Worm (Caenorhabditis elegans) whole organism, young adult: ENCODE measurements around the gene C04H5.7.

Experiments
- B0336.3 ChIP-seq: fragments of 200-800 bp; sonication (Bioruptor generic); IDR thresholded peaks from 2 replicates; pipeline ENCODE4 v1.3.6; 2022; ENCODE audit warnings: missing genetic modification characterization, missing compliant biosample characterization
- C17E4.6 ChIP-seq: fragments of 200-800 bp; sonication (Bioruptor generic); IDR thresholded peaks from 2 replicates; pipeline ENCODE4 v1.3.6; 2022; ENCODE audit warnings: missing genetic modification reagents, missing genetic modification characterization, missing compliant biosample characterization
- F22D6.2 ChIP-seq: sonication (generic microtip); optimal IDR thresholded peaks from 2 replicates; lab custom pipeline; 2016; ENCODE audit warnings: mild to moderate bottlenecking, missing genetic modification characterization, missing compliant biosample characterization
- F55B11.4 ChIP-seq: sonication (generic microtip); optimal IDR thresholded peaks from 2 replicates; lab custom pipeline; 2016; ENCODE audit warnings: missing compliant biosample characterization, missing genetic modification characterization, borderline replicate concordance; ENCODE audit not compliant: insufficient read depth
- F57A8.1 ChIP-seq: fragments of 200-800 bp; sonication (Bioruptor generic); optimal IDR thresholded peaks from 2 replicates; lab custom pipeline; 2018; ENCODE audit warnings: mild to moderate bottlenecking, missing genetic modification characterization, moderate library complexity, missing compliant biosample characterization
- K11D2.4 ChIP-seq: fragments of 200-800 bp; sonication (Bioruptor generic); IDR thresholded peaks from 2 replicates; pipeline ENCODE4 v1.3.6; 2022; ENCODE audit warnings: missing genetic modification reagents, missing genetic modification characterization, missing compliant biosample characterization
- K12H6.12 ChIP-seq: fragments of 200-800 bp; sonication (Bioruptor generic); optimal IDR thresholded peaks from 2 replicates; lab custom pipeline; 2018; ENCODE audit warnings: mild to moderate bottlenecking, missing genetic modification characterization, missing compliant biosample characterization
- Y67H2A.10 ChIP-seq: fragments of 200-800 bp; sonication (Bioruptor generic); conservative IDR thresholded peaks from 2 replicates; pipeline ENCODE4 v1.3.6; 2022; ENCODE audit warnings: missing genetic modification reagents, missing genetic modification characterization, missing compliant biosample characterization
- akir-1 ChIP-seq: fragments of 200-800 bp; sonication (Bioruptor generic); optimal IDR thresholded peaks from 2 replicates; lab custom pipeline; 2018; ENCODE audit warnings: mild to moderate bottlenecking, missing genetic modification characterization, moderate library complexity, missing compliant biosample characterization
- aptf-2 ChIP-seq: fragments of 200-800 bp; sonication (Bioruptor generic); conservative IDR thresholded peaks from 2 replicates; pipeline ENCODE4 v1.3.6; 2022; ENCODE audit warnings: missing genetic modification reagents, missing genetic modification characterization, missing compliant biosample characterization
- attf-3 ChIP-seq: fragments of 200-800 bp; sonication (Bioruptor generic); conservative IDR thresholded peaks from 2 replicates; pipeline ENCODE4 v1.3.6; 2022; ENCODE audit warnings: missing genetic modification reagents, missing genetic modification characterization, missing compliant biosample characterization
- ceh-27 ChIP-seq: fragments of 200-800 bp; sonication (Bioruptor generic); optimal IDR thresholded peaks from 2 replicates; lab custom pipeline; 2018; ENCODE audit warnings: mild to moderate bottlenecking, missing genetic modification characterization, moderate library complexity, missing compliant biosample characterization
- dox-1 ChIP-seq: fragments of 200-800 bp; sonication (Bioruptor generic); IDR thresholded peaks from 2 replicates; pipeline ENCODE4 v1.3.6; 2022; ENCODE audit warnings: missing genetic modification reagents, missing genetic modification characterization, missing compliant biosample characterization
- egrh-3 ChIP-seq: fragments of 200-800 bp; sonication (Bioruptor generic); IDR thresholded peaks from 2 replicates; pipeline ENCODE4 v1.3.6; 2022; ENCODE audit warnings: missing genetic modification reagents, missing genetic modification characterization, missing compliant biosample characterization
- ets-4 ChIP-seq: fragments of 200-800 bp; sonication (Bioruptor generic); optimal IDR thresholded peaks from 2 replicates; lab custom pipeline; 2018; ENCODE audit warnings: mild to moderate bottlenecking, missing genetic modification characterization, missing compliant biosample characterization
- fkh-3 ChIP-seq: sonication (generic microtip); optimal IDR thresholded peaks from 2 replicates; lab custom pipeline; 2016; ENCODE audit warnings: mild to moderate bottlenecking, missing genetic modification characterization, missing compliant biosample characterization
- hmg-1.2 ChIP-seq: fragments of 200-800 bp; sonication (Bioruptor generic); IDR thresholded peaks from 2 replicates; pipeline ENCODE4 v1.3.6; 2022; ENCODE audit warnings: missing genetic modification reagents, missing genetic modification characterization, missing compliant biosample characterization
- hmg-20 ChIP-seq: fragments of 200-800 bp; sonication (Bioruptor generic); IDR thresholded peaks from 2 replicates; pipeline ENCODE4 v1.3.6; 2022; ENCODE audit warnings: missing genetic modification reagents, missing genetic modification characterization, missing compliant biosample characterization
- hrde-1 ChIP-seq: sonication (generic microtip); optimal IDR thresholded peaks from 2 replicates; lab custom pipeline; 2016; ENCODE audit warnings: missing genetic modification characterization, mild to moderate bottlenecking, missing compliant biosample characterization, moderate library complexity, missing genotype, missing genetic modification reagents, borderline replicate concordance
- lin-35 ChIP-seq, 3 experiments: fragments of 150-350 bp in 2 of 3; sonication (generic microtip) in 1 of 3; optimal IDR thresholded peaks; 2 replicates each; lab custom pipeline; 2014 to 2018; ENCODE audit warnings: missing biosample characterization in 3 of 3, missing genetic modification characterization in 3 of 3, missing genetic modification reagents in 3 of 3
- lin-54 ChIP-seq: fragments of 200-800 bp; sonication (Bioruptor generic); optimal IDR thresholded peaks from 2 replicates; lab custom pipeline; 2018; ENCODE audit warnings: mild to moderate bottlenecking, missing genetic modification characterization, missing compliant biosample characterization
- lir-1 ChIP-seq: fragments of 200-800 bp; sonication (Bioruptor generic); conservative IDR thresholded peaks from 2 replicates; pipeline ENCODE4 v1.3.6; 2022; ENCODE audit warnings: missing genetic modification reagents, missing genetic modification characterization, missing compliant biosample characterization
- madf-6 ChIP-seq: fragments of 200-800 bp; sonication (Bioruptor generic); IDR thresholded peaks from 2 replicates; pipeline ENCODE4 v1.3.6; 2022; ENCODE audit warnings: missing genetic modification reagents, missing genetic modification characterization, missing compliant biosample characterization
- mcd-1 ChIP-seq: fragments of 200-800 bp; sonication (Bioruptor generic); IDR thresholded peaks from 2 replicates; pipeline ENCODE4 v1.3.6; 2022; ENCODE audit warnings: missing genetic modification reagents, missing genetic modification characterization, missing compliant biosample characterization
- nfya-1 ChIP-seq: sonication (generic microtip); optimal IDR thresholded peaks from 2 replicates; lab custom pipeline; 2017; ENCODE audit warnings: antibody characterized with exemption, missing compliant biosample characterization, missing genetic modification characterization, borderline replicate concordance; ENCODE audit not compliant: insufficient read depth
- nhr-90 ChIP-seq: sonication (generic microtip); optimal IDR thresholded peaks from 2 replicates; lab custom pipeline; 2016; ENCODE audit warnings: missing genotype, mild to moderate bottlenecking, missing genetic modification characterization, missing compliant biosample characterization
- pha-4 ChIP-seq: fragments of 150-350 bp; sonication (generic microtip); optimal IDR thresholded peaks from 2 replicates; lab custom pipeline; 2014; ENCODE audit warnings: missing biosample characterization, missing genetic modification reagents, missing genetic modification characterization
- rcor-1 ChIP-seq: fragments of 200-800 bp; sonication (Bioruptor generic); IDR thresholded peaks from 2 replicates; pipeline ENCODE4 v1.3.6; 2022; ENCODE audit warnings: missing genetic modification reagents, missing genetic modification characterization, missing compliant biosample characterization
- rec-8 ChIP-seq, 2 experiments: sonication (generic microtip); optimal IDR thresholded peaks; 2 replicates each; lab custom pipeline; 2016; ENCODE audit warnings: mild to moderate bottlenecking in 2 of 2, missing genetic modification characterization in 2 of 2, missing genetic modification reagents in 2 of 2, missing genotype in 2 of 2, missing biosample characterization in 1 of 2, missing compliant biosample characterization in 1 of 2, moderate library complexity in 1 of 2
- rpc-1 ChIP-seq, 2 experiments: fragments of 150-350 bp in 1 of 2; sonication (generic microtip) in 1 of 2; optimal IDR thresholded peaks; 2 replicates each; lab custom pipeline; 2014 to 2018; ENCODE audit warnings: missing biosample characterization in 1 of 2, missing genetic modification characterization in 1 of 2, missing genetic modification reagents in 1 of 2, missing genotype in 1 of 2
- sea-2 ChIP-seq: fragments of 200-800 bp; sonication (Bioruptor generic); IDR thresholded peaks from 2 replicates; pipeline ENCODE4 v1.3.6; 2022; ENCODE audit warnings: missing genetic modification characterization, missing compliant biosample characterization
- snpc-3.4 ChIP-seq: sonication (generic microtip); optimal IDR thresholded peaks from 2 replicates; lab custom pipeline; 2017; ENCODE audit warnings: missing genetic modification characterization, mild to moderate bottlenecking, missing compliant biosample characterization, antibody characterized with exemption, moderate library complexity, missing genotype, missing genetic modification reagents
- snpc-4 ChIP-seq, 5 experiments: fragments of 150-350 bp in 1 of 5; sonication (generic microtip) in 4 of 5; optimal IDR thresholded peaks; 2 replicates each; lab custom pipeline; 2014 to 2018; ENCODE audit warnings: missing genetic modification characterization in 5 of 5, missing biosample characterization in 3 of 5, antibody characterized with exemption in 2 of 5, mild to moderate bottlenecking in 2 of 5, missing compliant biosample characterization in 2 of 5, missing genotype in 2 of 5, moderate library complexity in 2 of 5, missing genetic modification reagents in 1 of 5
- unc-62 ChIP-seq: fragments of 150-350 bp; optimal IDR thresholded peaks from 2 replicates; lab custom pipeline; 2014; ENCODE audit warnings: missing biosample characterization, missing genetic modification reagents, missing genetic modification characterization
- zfh-2 ChIP-seq: fragments of 200-800 bp; sonication (Bioruptor generic); conservative IDR thresholded peaks from 2 replicates; pipeline ENCODE4 v1.3.6; 2022; ENCODE audit warnings: missing genetic modification reagents, missing genetic modification characterization, missing compliant biosample characterization
- zim-3 ChIP-seq: sonication (generic microtip); optimal IDR thresholded peaks from 2 replicates; lab custom pipeline; 2017; ENCODE audit warnings: mild to moderate bottlenecking, missing genetic modification characterization, moderate library complexity, missing compliant biosample characterization
- ztf-18 ChIP-seq: sonication (generic microtip); optimal IDR thresholded peaks from 2 replicates; lab custom pipeline; 2016; ENCODE audit warnings: missing genotype, mild to moderate bottlenecking, missing genetic modification characterization, missing compliant biosample characterization
- ztf-28 ChIP-seq: fragments of 200-800 bp; sonication (Bioruptor generic); IDR thresholded peaks from 2 replicates; pipeline ENCODE4 v1.3.6; 2022; ENCODE audit warnings: missing genetic modification reagents, missing genetic modification characterization, missing compliant biosample characterization
- ztf-3 ChIP-seq: fragments of 200-800 bp; sonication (Bioruptor generic); optimal IDR thresholded peaks from 2 replicates; lab custom pipeline; 2018; ENCODE audit warnings: mild to moderate bottlenecking, missing genetic modification characterization, missing compliant biosample characterization
- ztf-6 ChIP-seq: fragments of 200-800 bp; sonication (Bioruptor generic); IDR thresholded peaks from 2 replicates; pipeline ENCODE4 v1.3.6; 2022; ENCODE audit warnings: missing genetic modification reagents, missing genetic modification characterization, missing compliant biosample characterization

The C04H5.7 gene

ce11 chrII:14488661-14489060 lies 49.1 kb upstream of the C04H5.7 start, which contains the start of gene usp-14 (continued):
- TF ChIP-seq attf-3 (GFP tag; lab: Robert Waterston, UW): no peak
- no peak for TF ChIP-seq ceh-27 (GFP tag; lab: Kevin White, UChicago)
- peak; percentile 79 for TF ChIP-seq madf-6 (GFP tag; lab: Robert Waterston, UW)
- no peak for TF ChIP-seq akir-1 (GFP tag; lab: Kevin White, UChicago)
- no peak for TF ChIP-seq F22D6.2 (tag; lab: Kevin White, UChicago)
- peak; percentile 82 for TF ChIP-seq lin-54 (GFP tag; lab: Kevin White, UChicago)
- TF ChIP-seq zim-3 (tag; lab: Kevin White, UChicago): no peak
- no peak for TF ChIP-seq rcor-1 (GFP tag; lab: Robert Waterston, UW)
- no peak for TF ChIP-seq snpc-3.4 (tag; lab: Kevin White, UChicago)
- TF ChIP-seq mcd-1 (GFP tag; lab: Robert Waterston, UW): peak; percentile 78
- TF ChIP-seq rec-8 (tag; optimal IDR thresholded peaks at IDR 0.05; lab: Kevin White, UChicago): no peak
- TF ChIP-seq ztf-3: no peak
- no peak for TF ChIP-seq rpc-1 (optimal IDR thresholded peaks at IDR 0.05; lab: Kevin White, UChicago)
- no peak for TF ChIP-seq rpc-1 (tag; optimal IDR thresholded peaks at IDR 0.05; lab: Kevin White, UChicago)
- TF ChIP-seq ztf-18 (tag; lab: Kevin White, UChicago): peak; percentile 93
- no peak for TF ChIP-seq K11D2.4 (GFP tag; lab: Robert Waterston, UW)
- TF ChIP-seq lin-35 (GFP tag; optimal IDR thresholded peaks at IDR 0.05; lab: Kevin White, UChicago): peak in 1 of 3 experiments; percentile 81
- TF ChIP-seq pha-4 (tag; lab: Kevin White, UChicago): no peak
- TF ChIP-seq ztf-28 (GFP tag; lab: Robert Waterston, UW): no peak
- TF ChIP-seq egrh-3 (GFP tag; lab: Robert Waterston, UW): no peak
- TF ChIP-seq zfh-2 (GFP tag; lab: Robert Waterston, UW): no peak
- TF ChIP-seq snpc-4 (GFP tag; optimal IDR thresholded peaks at IDR 0.05; lab: Kevin White, UChicago): no peak
- peak in 3 of 4 experiments; percentile 5 to 44 (median 16) for TF ChIP-seq snpc-4 (tag; optimal IDR thresholded peaks at IDR 0.05; lab: Kevin White, UChicago)
- no peak for TF ChIP-seq sea-2
- TF ChIP-seq lir-1 (GFP tag; lab: Robert Waterston, UW): no peak
- no peak for TF ChIP-seq C17E4.6 (GFP tag; lab: Robert Waterston, UW)
- TF ChIP-seq hmg-1.2 (GFP tag; lab: Robert Waterston, UW): peak; percentile 45
- TF ChIP-seq K12H6.12: no peak
- TF ChIP-seq unc-62 (GFP tag; lab: Kevin White, UChicago): no peak
- no peak for TF ChIP-seq Y67H2A.10 (GFP tag; lab: Robert Waterston, UW)
- no peak for TF ChIP-seq F57A8.1 (GFP tag; lab: Kevin White, UChicago)
- TF ChIP-seq hmg-20 (GFP tag; lab: Robert Waterston, UW): no peak
- TF ChIP-seq fkh-3: no peak
- TF ChIP-seq dox-1 (GFP tag; lab: Robert Waterston, UW): peak; percentile 61
- no peak for TF ChIP-seq hrde-1 (tag; lab: Kevin White, UChicago)
- no peak for TF ChIP-seq F55B11.4
- peak; percentile 76; the same call in 1 of the 2 replicates for TF ChIP-seq B0336.3 (GFP tag; lab: Robert Waterston, UW)
- TF ChIP-seq nhr-90 (tag; lab: Kevin White, UChicago): no peak
- no peak for TF ChIP-seq ets-4 (GFP tag; lab: Kevin White, UChicago)
- no peak for TF ChIP-seq nfya-1 (tag; lab: Kevin White, UChicago)
- no peak for TF ChIP-seq aptf-2 (GFP tag; lab: Robert Waterston, UW)
- no peak for TF ChIP-seq ztf-6
- TF ChIP-seq, all 124 proteins: peak for 29
